Worm (Caenorhabditis elegans): ENCODE data around the gene M117.3.

M117.3 gene

DNA sequence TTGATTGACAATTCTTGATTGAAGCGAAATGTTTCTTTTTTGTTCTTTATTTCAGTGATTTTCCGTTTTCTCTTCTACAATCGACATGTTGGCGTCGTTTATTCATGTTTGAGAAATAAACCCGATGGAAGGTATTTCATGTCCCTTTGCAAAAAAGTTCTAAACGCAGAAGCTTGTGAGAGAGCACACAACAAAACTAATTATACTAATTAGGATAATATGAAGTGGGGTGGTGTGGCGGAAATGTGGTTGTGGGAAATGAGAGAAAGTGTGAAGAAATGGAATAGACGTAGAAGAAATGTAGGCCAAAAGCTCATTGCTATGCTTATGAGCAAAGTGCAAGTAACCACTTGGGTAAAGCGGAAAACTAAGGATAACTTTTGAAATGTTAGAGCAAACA is 39.2 kb upstream of the M117.3 start:
- TF ChIP-seq ceh-82 (tag; optimal IDR thresholded peaks at IDR 0.05), result no peak
- TF ChIP-seq F37D6.2 (tag; optimal IDR thresholded peaks at IDR 0.05), result no peak
- TF ChIP-seq set-16 (GFP tag; IDR thresholded peaks at IDR 0.05), result no peak
- TF ChIP-seq F26F4.8 (GFP tag; conservative IDR thresholded peaks at IDR 0.05), result no peak
- no peak for TF ChIP-seq daf-8 (GFP tag; IDR thresholded peaks at IDR 0.05)
- TF ChIP-seq mdt-29 (GFP tag; IDR thresholded peaks at IDR 0.05), result no peak
- no peak for TF ChIP-seq fkh-10 (GFP tag; optimal IDR thresholded peaks at IDR 0.05)
- TF ChIP-seq php-3 (GFP tag; IDR thresholded peaks at IDR 0.05), result no peak
- no peak for TF ChIP-seq zip-11 (GFP tag; IDR thresholded peaks at IDR 0.05)
- TF ChIP-seq ztf-7 (tag; optimal IDR thresholded peaks at IDR 0.05), result no peak
- TF ChIP-seq nhr-28 (tag; optimal IDR thresholded peaks at IDR 0.05), result no peak
- no peak for TF ChIP-seq jun-1 (tag; optimal IDR thresholded peaks at IDR 0.05)
- TF ChIP-seq T26A8.4 (GFP tag; IDR thresholded peaks at IDR 0.05), result no peak
- TF ChIP-seq ceh-32 (tag; optimal IDR thresholded peaks at IDR 0.05; ENCODE audit: poor library complexity), result no peak

DNA sequence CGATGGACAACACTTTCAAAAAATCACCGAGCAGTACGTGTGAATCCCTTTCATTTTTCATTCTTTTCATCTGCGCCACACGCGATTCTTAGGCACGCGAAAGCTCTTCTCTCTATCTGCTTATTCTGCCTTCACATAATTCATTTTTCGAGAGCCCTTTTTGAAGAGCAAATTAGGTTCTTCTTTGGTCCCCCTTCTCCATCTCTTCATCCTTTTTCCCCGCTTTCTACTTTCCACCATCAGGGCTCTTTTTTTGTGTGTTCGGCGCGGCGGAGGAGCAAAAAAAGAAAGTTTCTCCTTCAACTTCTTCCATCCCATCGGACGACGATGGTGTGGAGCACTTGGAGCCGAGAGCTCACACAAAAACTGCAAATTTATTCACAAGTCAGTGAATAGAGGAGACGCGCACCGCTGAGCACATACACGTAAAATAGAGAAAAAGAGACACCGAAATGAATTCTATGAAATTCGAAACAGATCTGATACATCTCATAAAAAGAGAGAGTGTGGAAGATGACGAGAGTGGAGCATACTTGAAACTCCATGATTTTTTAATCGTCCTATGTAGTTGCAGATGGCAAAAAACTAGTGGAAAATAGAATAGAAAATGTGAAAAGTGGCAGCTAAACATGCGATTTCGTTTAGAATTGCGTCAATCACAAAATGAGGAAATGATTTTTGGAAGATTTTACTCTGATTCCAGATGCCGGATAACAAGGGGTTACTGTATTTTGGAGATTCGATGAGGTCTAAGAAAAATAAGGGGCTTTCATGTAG is 36.8 kb upstream of the M117.3 start:
- no peak for TF ChIP-seq ama-1 (optimal IDR thresholded peaks at IDR 0.05)
- TF ChIP-seq arid-1 (GFP tag; conservative IDR thresholded peaks at IDR 0.05), result no peak
- TF ChIP-seq lim-7 (GFP tag; IDR thresholded peaks at IDR 0.05), result 0 out of 2 replicates have a peak, but pooled peaks have one; percentile 4
- TF ChIP-seq hmg-1.1 (GFP tag; IDR thresholded peaks at IDR 0.05), result no peak
- no peak for TF ChIP-seq T20F7.1 (GFP tag; optimal IDR thresholded peaks at IDR 0.05)
- TF ChIP-seq fos-1 (tag; optimal IDR thresholded peaks at IDR 0.05), result no peak
- TF ChIP-seq pqm-1 (tag; optimal IDR thresholded peaks at IDR 0.05), result no peak
- no peak for TF ChIP-seq nhr-6 (tag; optimal IDR thresholded peaks at IDR 0.05)
- TF ChIP-seq set-16 (GFP tag; IDR thresholded peaks at IDR 0.05), result peak; percentile 17; the same call in 1 of the 2 replicates
- TF ChIP-seq aly-2 (tag; optimal IDR thresholded peaks at IDR 0.05), result no peak
- no peak for TF ChIP-seq snpc-1.2 (GFP tag; IDR thresholded peaks at IDR 0.05)
- TF ChIP-seq lsy-2 (tag; optimal IDR thresholded peaks at IDR 0.05), result peak in 1 of 2 experiments; percentile 4
- TF ChIP-seq fkh-10 (GFP tag; optimal IDR thresholded peaks at IDR 0.05), result peak; percentile 50
- TF ChIP-seq egl-27 (tag; optimal IDR thresholded peaks at IDR 0.05), result no peak
- no peak for TF ChIP-seq nhr-28 (tag; optimal IDR thresholded peaks at IDR 0.05)
- TF ChIP-seq lir-3 (tag; optimal IDR thresholded peaks at IDR 0.05), result no peak
- peak; percentile 30 for TF ChIP-seq aha-1 (tag)
- TF ChIP-seq ctbp-1 (GFP tag; IDR thresholded peaks at IDR 0.05), result peak; percentile 59; the same call in 1 of the 2 replicates
- no peak for TF ChIP-seq vab-7 (GFP tag; IDR thresholded peaks at IDR 0.05)
- no peak for TF ChIP-seq nhr-25 (tag; optimal IDR thresholded peaks at IDR 0.05; ENCODE audit: borderline replicate concordance, insufficient read depth)
- peak; percentile 9 for TF ChIP-seq ces-1 (GFP tag; optimal IDR thresholded peaks at IDR 0.05)
- no peak for TF ChIP-seq saeg-2 (GFP tag; IDR thresholded peaks at IDR 0.05)
- no peak for TF ChIP-seq egl-43 (GFP tag; IDR thresholded peaks at IDR 0.05)
- no peak for TF ChIP-seq lin-38 (GFP tag; IDR thresholded peaks at IDR 0.05)
- TF ChIP-seq nhr-48 (tag; optimal IDR thresholded peaks at IDR 0.05), result no peak
- no peak for TF ChIP-seq ZK337.2 (GFP tag; IDR thresholded peaks at IDR 0.05)
- no peak for TF ChIP-seq daf-12 (tag; optimal IDR thresholded peaks at IDR 0.05)
- no peak for TF ChIP-seq T26A8.4 (GFP tag; IDR thresholded peaks at IDR 0.05)
- no peak for TF ChIP-seq rbr-2 (tag; optimal IDR thresholded peaks at IDR 0.05)
- TF ChIP-seq unc-62 (GFP tag; optimal IDR thresholded peaks at IDR 0.05 in 1 of 2), result peak in 1 of 2 experiments; percentile 74
- TF ChIP-seq unc-62 (tag; optimal IDR thresholded peaks at IDR 0.05), result no peak
- no peak for TF ChIP-seq ceh-20 (GFP tag; IDR thresholded peaks at IDR 0.05)
- TF ChIP-seq zip-2 (tag; optimal IDR thresholded peaks at IDR 0.05), result no peak
- TF ChIP-seq unc-130 (GFP tag; optimal IDR thresholded peaks at IDR 0.05), result no peak
